Worm (Caenorhabditis elegans): ENCODE data around the gene F45E6.1.
"Not testable (repeated sequence)": the region's sequence is repeated elsewhere in the genome, so short reads cannot be mapped to it uniquely, and the experiment has no call there.

The F45E6.1 gene

DNA sequence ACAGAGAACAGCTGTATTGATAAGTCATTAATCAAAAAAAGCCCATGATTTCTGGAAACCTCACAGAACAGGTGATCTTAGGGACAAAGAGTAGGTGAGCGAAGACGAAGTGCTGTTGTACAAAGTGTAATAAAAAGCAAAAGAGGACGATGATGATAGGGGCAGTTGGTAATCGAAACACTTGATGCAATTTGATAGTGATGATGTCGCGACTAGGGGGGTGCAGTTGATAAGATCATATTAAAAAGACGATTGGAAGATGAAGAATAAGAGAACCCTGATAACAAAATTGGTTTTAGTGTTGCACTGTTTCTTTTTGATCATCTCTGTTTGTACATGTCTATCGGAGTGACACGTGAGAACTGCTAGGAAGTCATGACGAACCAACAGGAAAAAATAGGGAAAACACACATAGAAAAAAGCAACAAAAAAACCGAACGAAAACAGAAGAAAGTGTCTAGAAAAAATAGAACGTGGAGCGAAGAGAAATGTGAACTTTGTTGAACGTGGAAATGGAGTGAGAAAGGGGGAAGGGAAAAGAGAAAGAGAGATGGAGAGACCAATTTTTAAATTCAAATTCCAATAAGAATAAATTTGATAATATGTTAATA is 32.2 kb upstream of the F45E6.1 start (continued):
- TF ChIP-seq ztf-11 (tag; optimal IDR thresholded peaks at IDR 0.05): no peak
- peak; percentile 44 for TF ChIP-seq mep-1 (tag; optimal IDR thresholded peaks at IDR 0.05)
- TF ChIP-seq mdl-1 (tag; optimal IDR thresholded peaks at IDR 0.05): peak in 1 of 2 experiments; percentile 54
- peak; percentile 38 to 89 (median 84) for TF ChIP-seq elt-3 (tag; optimal IDR thresholded peaks at IDR 0.05)
- peak; percentile 61 for TF ChIP-seq skn-1 (tag; optimal IDR thresholded peaks at IDR 0.05)
- TF ChIP-seq sox-4 (tag; optimal IDR thresholded peaks at IDR 0.05): peak; percentile 31
- peak; percentile 34 for TF ChIP-seq pag-3 (tag; optimal IDR thresholded peaks at IDR 0.05; ENCODE audit: borderline replicate concordance, insufficient read depth)
- TF ChIP-seq nhr-28 (tag; optimal IDR thresholded peaks at IDR 0.05): no peak
- TF ChIP-seq C04F5.9 (tag; optimal IDR thresholded peaks at IDR 0.05): peak; percentile 27

DNA sequence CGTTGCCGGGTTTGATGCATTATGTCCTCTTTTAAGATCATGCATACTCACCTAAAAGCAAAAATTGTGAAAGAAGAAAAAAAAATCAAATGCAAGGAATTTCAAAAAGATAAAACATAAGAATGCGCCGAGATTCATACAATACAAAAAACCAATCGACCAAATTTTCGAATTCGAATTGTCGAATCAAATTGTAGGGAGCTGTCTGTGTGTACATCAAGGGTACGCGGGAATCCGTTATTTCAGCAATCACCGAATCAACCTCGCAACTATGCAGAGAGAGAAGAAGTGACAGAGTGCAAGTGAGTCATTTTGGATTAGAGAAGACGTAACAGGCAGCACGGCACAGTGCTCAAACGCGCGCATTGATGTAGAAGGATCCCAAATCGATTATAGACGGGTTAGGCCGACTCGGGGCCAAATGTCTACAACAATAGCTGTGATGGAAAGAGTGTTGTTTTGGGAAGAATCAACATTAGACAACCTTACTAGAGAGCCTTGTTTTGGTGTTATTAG is 26.1 kb upstream of the F45E6.1 start, which contains the start of gene sdz-19:
TSS of gene sdz-19 (minus strand) at position 51 of the 516 bp plus-strand sequence.
- TF ChIP-seq unc-30 (tag; optimal IDR thresholded peaks at IDR 0.05): no peak
- TF ChIP-seq nhr-76 (tag; optimal IDR thresholded peaks at IDR 0.05): no peak
- no peak for TF ChIP-seq unc-86 (tag; optimal IDR thresholded peaks at IDR 0.05)
- TF ChIP-seq pqm-1 (tag; optimal IDR thresholded peaks at IDR 0.05): no peak

DNA sequence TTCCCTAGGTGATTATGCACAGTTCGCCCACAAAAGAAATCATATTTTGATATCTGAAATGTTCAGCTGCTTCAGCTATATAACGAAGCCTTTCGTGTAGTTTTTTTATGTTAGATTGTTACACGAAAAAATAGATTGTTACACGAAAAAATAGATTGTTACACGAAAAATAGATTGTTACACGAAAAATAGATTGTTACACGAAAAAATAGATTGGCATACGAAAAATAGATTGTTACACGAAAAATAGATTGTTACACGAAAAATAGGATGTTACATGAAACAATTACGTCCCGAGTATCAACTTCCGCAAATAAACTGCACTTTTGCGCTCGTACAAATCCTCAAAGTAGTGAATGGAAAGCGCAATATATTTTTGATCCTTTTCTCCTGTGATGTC is 25.3 kb upstream of the F45E6.1 start:
- TF ChIP-seq efl-1 (optimal IDR thresholded peaks at IDR 0.05): not testable (repeated sequence)
- TF ChIP-seq efl-1 (GFP tag; optimal IDR thresholded peaks at IDR 0.05 in 1 of 2): peak in 1 of 2 experiments; percentile 66

DNA sequence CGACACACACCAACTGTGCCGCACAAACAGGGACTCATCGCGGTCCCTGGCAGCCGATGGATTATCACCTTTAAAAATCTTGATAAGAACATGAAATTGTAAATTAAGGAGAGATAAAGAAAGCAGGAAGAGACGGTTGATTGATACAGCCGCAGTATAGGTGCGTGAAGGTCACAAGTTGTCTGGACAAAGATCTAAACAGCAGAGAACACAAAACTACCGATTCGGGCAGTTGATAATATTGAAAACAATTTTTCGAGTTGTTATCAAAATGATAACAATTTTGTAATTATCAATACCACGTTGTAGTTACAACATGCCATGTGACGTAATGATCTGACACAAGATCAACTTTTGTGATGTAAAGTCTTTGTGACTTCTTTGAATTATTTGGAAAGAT is 23.5 kb upstream of the F45E6.1 start:
- TF ChIP-seq C16A3.4 (tag; optimal IDR thresholded peaks at IDR 0.05) (peak; percentile 50), C34B4.2 (tag; optimal IDR thresholded peaks at IDR 0.05) (no peak), lin-15B (tag; optimal IDR thresholded peaks at IDR 0.05) (no peak), sox-4 (tag; optimal IDR thresholded peaks at IDR 0.05) (no peak), efl-1 (optimal IDR thresholded peaks at IDR 0.05) (no peak), efl-1 (GFP tag; optimal IDR thresholded peaks at IDR 0.05 in 1 of 2) (peak in 1 of 2 experiments; percentile 80), irx-1 (tag; optimal IDR thresholded peaks at IDR 0.05) (peak; percentile 18), nhr-20 (tag; optimal IDR thresholded peaks at IDR 0.05) (peak; percentile 99), nhr-84 (tag; optimal IDR thresholded peaks at IDR 0.05) (no peak), mef-2 (tag; optimal IDR thresholded peaks at IDR 0.05) (no peak), nhr-77 (tag; optimal IDR thresholded peaks at IDR 0.05) (peak; percentile 36), rnt-1 (tag; optimal IDR thresholded peaks at IDR 0.05) (peak; percentile 28), mdl-1 (tag; optimal IDR thresholded peaks at IDR 0.05) (peak in 1 of 2 experiments; percentile 80), unc-86 (tag; optimal IDR thresholded peaks at IDR 0.05) (no peak), elt-2 (tag; optimal IDR thresholded peaks at IDR 0.05) (peak; percentile 100), lin-13 (GFP tag; optimal IDR thresholded peaks at IDR 0.05) (peak; percentile 7), nhr-19 (GFP tag; conservative IDR thresholded peaks at IDR 0.05) (peak; percentile 96), jun-1 (tag; optimal IDR thresholded peaks at IDR 0.05) (peak; percentile 74), nhr-47 (tag; optimal IDR thresholded peaks at IDR 0.05) (peak; percentile 72), ztf-11 (tag; optimal IDR thresholded peaks at IDR 0.05) (no peak), lin-14 (GFP tag; optimal IDR thresholded peaks at IDR 0.05) (peak; percentile 88), Y116A8C.19 (tag; optimal IDR thresholded peaks at IDR 0.05; ENCODE audit: borderline replicate concordance) (no peak), aly-2 (tag; optimal IDR thresholded peaks at IDR 0.05) (no peak), dpl-1 (GFP tag; optimal IDR thresholded peaks at IDR 0.05) (peak in 2 of 3 experiments; percentile 14 to 39), unc-98 (GFP tag; IDR thresholded peaks at IDR 0.05) (no peak), nhr-28 (tag; optimal IDR thresholded peaks at IDR 0.05) (no peak), tlp-1 (tag; optimal IDR thresholded peaks at IDR 0.05) (no peak), fkh-10 (GFP tag; optimal IDR thresholded peaks at IDR 0.05) (no peak), fkh-8 (tag; optimal IDR thresholded peaks at IDR 0.05) (no peak), aha-1 (tag; optimal IDR thresholded peaks at IDR 0.05) (no peak), sup-37 (GFP tag; optimal IDR thresholded peaks at IDR 0.05) (no peak), nhr-85 (tag) (peak; percentile 99), hpl-2 (GFP tag; optimal IDR thresholded peaks at IDR 0.05) (no peak), pqm-1 (tag; optimal IDR thresholded peaks at IDR 0.05) (no peak), tbx-2 (tag; optimal IDR thresholded peaks at IDR 0.05) (peak; percentile 84), grh-1 (GFP tag; IDR thresholded peaks at IDR 0.05) (peak; percentile 65), pag-3 (tag; optimal IDR thresholded peaks at IDR 0.05; ENCODE audit: borderline replicate concordance, insufficient read depth) (no peak), ama-1 (optimal IDR thresholded peaks at IDR 0.05) (no peak), skn-1 (tag; optimal IDR thresholded peaks at IDR 0.05) (no peak), swsn-7 (tag; optimal IDR thresholded peaks at IDR 0.05) (peak; percentile 23)

Measured in whole organism, L1 larva.